Fruit fly (Drosophila melanogaster) whole organism: ENCODE data around the gene wls.

Experiments used
- CG8478 ChIP-seq: fragments of >200 bp; optimal IDR thresholded peaks from 2 replicates; lab custom pipeline; 2018; ENCODE audit warnings: inconsistent platforms
- EcR ChIP-seq, 2 experiments: fragments of >200 bp; optimal IDR thresholded peaks; 2 replicates each; lab custom pipeline; 2017; ENCODE audit warnings: missing biosample characterization in 2 of 2, missing genetic modification characterization in 2 of 2, missing genetic modification reagents in 2 of 2
- pan ChIP-seq: fragments of >200 bp; optimal IDR thresholded peaks from 2 replicates; lab custom pipeline; 2017
- psq ChIP-seq: fragments of >200 bp; optimal IDR thresholded peaks from 2 replicates; lab custom pipeline; 2017
- usp ChIP-seq: fragments of >200 bp; optimal IDR thresholded peaks from 2 replicates; lab custom pipeline; 2017; ENCODE audit warnings: missing biosample characterization, missing genetic modification characterization, mixed read lengths

dm6 chr3L:11201051-11201450, 31.6 kb upstream of the wls start, which contains the start of gene nkt:
- TF ChIP-seq usp (GFP tag; lab: Kevin White, UChicago) (no peak), pan (lab: Kevin White, UChicago) (no peak), EcR (GFP tag; optimal IDR thresholded peaks at IDR 0.05; lab: Kevin White, UChicago) (no peak), psq (lab: Kevin White, UChicago) (no peak), CG8478 (lab: Kevin White, UChicago) (no peak)
